Fruit fly (Drosophila melanogaster): ENCODE data around the gene Las.

Gene Las

DNA sequence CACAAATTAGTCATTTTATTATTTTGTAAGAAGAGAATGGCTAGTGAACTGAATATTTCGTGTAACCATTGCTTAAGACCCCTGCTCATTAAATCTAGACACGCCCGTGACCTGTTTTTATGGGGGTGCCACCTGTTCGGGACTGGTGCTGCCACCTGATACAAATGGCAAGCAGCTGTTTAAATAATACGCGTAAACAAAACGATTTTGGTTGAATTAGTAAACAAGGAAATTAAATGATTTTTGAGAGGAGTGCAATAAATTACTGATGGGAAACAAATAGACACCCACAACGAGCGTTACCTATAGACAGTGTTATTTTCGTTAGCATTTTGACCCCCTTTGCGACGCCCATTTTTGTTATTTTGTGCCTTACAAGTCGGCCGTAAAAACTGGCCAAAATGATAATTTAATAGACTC, 42.6 kb upstream of the Las start (continued):
- peak; percentile 71 for TF ChIP-seq twi (tag; optimal IDR thresholded peaks at IDR 0.05)
- no peak for TF ChIP-seq CG3838 (GFP tag; optimal IDR thresholded peaks at IDR 0.05)
- peak; percentile 65 for TF ChIP-seq CG8089 (GFP tag; optimal IDR thresholded peaks at IDR 0.05)
- TF ChIP-seq CG7987 (GFP tag; optimal IDR thresholded peaks at IDR 0.05): peak; percentile 91
- peak; percentile 84 for TF ChIP-seq cwo (GFP tag; optimal IDR thresholded peaks at IDR 0.05)
- TF ChIP-seq NC2α (GFP tag; optimal IDR thresholded peaks at IDR 0.05): peak; percentile 53
- no peak for TF ChIP-seq cad (GFP tag; optimal IDR thresholded peaks at IDR 0.05)
- TF ChIP-seq CG12104 (GFP tag; optimal IDR thresholded peaks at IDR 0.05): peak; percentile 79
- TF ChIP-seq h (optimal IDR thresholded peaks at IDR 0.05): no peak
- peak; percentile 84 for TF ChIP-seq trh (GFP tag; optimal IDR thresholded peaks at IDR 0.05)
- peak; percentile 88 for TF ChIP-seq fu2 (GFP tag; optimal IDR thresholded peaks at IDR 0.05)
- peak; percentile 29 for TF ChIP-seq disco-r (GFP tag; optimal IDR thresholded peaks at IDR 0.05)
- no peak for TF ChIP-seq cas (GFP tag; IDR thresholded peaks at IDR 0.05)
- TF ChIP-seq D19B (GFP tag; optimal IDR thresholded peaks at IDR 0.05): peak; percentile 57
- TF ChIP-seq aop (GFP tag; IDR thresholded peaks at IDR 0.05): no peak
- TF ChIP-seq CG15479 (GFP tag; optimal IDR thresholded peaks at IDR 0.05): no peak
- TF ChIP-seq CG10321 (GFP tag; IDR thresholded peaks at IDR 0.05): no peak
- TF ChIP-seq CG14965 (GFP tag; optimal IDR thresholded peaks at IDR 0.05; ENCODE audit: borderline replicate concordance): no peak
- TF ChIP-seq Doc2 (GFP tag; IDR thresholded peaks at IDR 0.05): no peak
- TF ChIP-seq CG30020 (tag; optimal IDR thresholded peaks at IDR 0.05): peak; percentile 63
- no peak for TF ChIP-seq Taf1 (GFP tag; IDR thresholded peaks at IDR 0.05)
- TF ChIP-seq CG6654 (GFP tag; optimal IDR thresholded peaks at IDR 0.05): peak; percentile 34
- TF ChIP-seq nom (GFP tag; optimal IDR thresholded peaks at IDR 0.05): peak; percentile 51
- peak; percentile 81 for TF ChIP-seq repo (GFP tag; optimal IDR thresholded peaks at IDR 0.05)
- TF ChIP-seq psq (GFP tag; optimal IDR thresholded peaks at IDR 0.05): peak; percentile 82
- peak; percentile 60 for TF ChIP-seq CG7928 (GFP tag; optimal IDR thresholded peaks at IDR 0.05)
- TF ChIP-seq sc (optimal IDR thresholded peaks at IDR 0.05): no peak
- peak; percentile 74 for TF ChIP-seq sc (GFP tag; optimal IDR thresholded peaks at IDR 0.05)
- peak; percentile 76 for TF ChIP-seq Myb (GFP tag; optimal IDR thresholded peaks at IDR 0.05)
- no peak for TF ChIP-seq Ravus (GFP tag; IDR thresholded peaks at IDR 0.05)
- TF ChIP-seq usp (GFP tag; optimal IDR thresholded peaks at IDR 0.05): no peak
- TF ChIP-seq YL-1 (GFP tag; optimal IDR thresholded peaks at IDR 0.05): peak; percentile 68
- TF ChIP-seq nmo (GFP tag; optimal IDR thresholded peaks at IDR 0.05): peak; percentile 75
- no peak for TF ChIP-seq row (GFP tag; IDR thresholded peaks at IDR 0.05)
- no peak for TF ChIP-seq ham (GFP tag; IDR thresholded peaks at IDR 0.05)
- TF ChIP-seq CG17912 (GFP tag; optimal IDR thresholded peaks at IDR 0.05): peak; percentile 78
- TF ChIP-seq CG3163 (GFP tag; optimal IDR thresholded peaks at IDR 0.05): peak; percentile 67
- peak; percentile 90 for TF ChIP-seq Hr3 (GFP tag; optimal IDR thresholded peaks at IDR 0.05)
- no peak for TF ChIP-seq pita (GFP tag; optimal IDR thresholded peaks at IDR 0.05)
- TF ChIP-seq CG6272 (GFP tag; IDR thresholded peaks at IDR 0.05): peak; percentile 75
- TF ChIP-seq CG13287 (GFP tag; IDR thresholded peaks at IDR 0.05; ENCODE audit: partially characterized antibody): no peak
- peak; percentile 83 for TF ChIP-seq CG18619 (GFP tag; optimal IDR thresholded peaks at IDR 0.05)
- TF ChIP-seq run (tag; optimal IDR thresholded peaks at IDR 0.05): peak; percentile 49
- TF ChIP-seq B-H2 (GFP tag; optimal IDR thresholded peaks at IDR 0.05): peak; percentile 92
- no peak for TF ChIP-seq CG8359 (GFP tag; optimal IDR thresholded peaks at IDR 0.05; ENCODE audit: borderline replicate concordance)
- no peak for TF ChIP-seq CG16813 (GFP tag; IDR thresholded peaks at IDR 0.05; ENCODE audit: partially characterized antibody)
- no peak for TF ChIP-seq Hr39 (optimal IDR thresholded peaks at IDR 0.05)
- TF ChIP-seq CG18011 (GFP tag; optimal IDR thresholded peaks at IDR 0.05): peak; percentile 76
- no peak for TF ChIP-seq ro (GFP tag; IDR thresholded peaks at IDR 0.05)
- no peak for TF ChIP-seq bbx (GFP tag; IDR thresholded peaks at IDR 0.05; ENCODE audit: partially characterized antibody)
- TF ChIP-seq her (GFP tag; optimal IDR thresholded peaks at IDR 0.05): peak; percentile 82
- peak; percentile 84 for TF ChIP-seq Abd-B (GFP tag; optimal IDR thresholded peaks at IDR 0.05)
- peak; percentile 53 for TF ChIP-seq ab (GFP tag; optimal IDR thresholded peaks at IDR 0.05)

Data from whole organism, embryonic.